Fruit fly (Drosophila melanogaster) whole organism, prepupa: Measurements from ENCODE around the gene CG14551.
A peak's percentile ranks its signal among the peaks of the same experiment; 100 is the strongest.

Source experiments
- Blimp-1 ChIP-seq: fragments of 200-800 bp; sonication (Bioruptor generic); optimal IDR thresholded peaks from 3 replicates; lab custom pipeline; 2017; ENCODE audit warnings: missing biosample characterization, missing genetic modification characterization, mild to moderate bottlenecking, moderate library complexity, missing genetic modification reagents
- CG10631 ChIP-seq: fragments of 200-800 bp; sonication (Bioruptor generic); optimal IDR thresholded peaks from 2 replicates; lab custom pipeline; 2016; ENCODE audit warnings: missing biosample characterization, missing genetic modification characterization
- CG11294 ChIP-seq: fragments of 200-800 bp; sonication (Bioruptor generic); IDR thresholded peaks from 2 replicates; pipeline ENCODE4 v1.3.6; 2022; ENCODE audit warnings: missing biosample characterization, missing genetic modification characterization
- CG11762 ChIP-seq: fragments of 200-800 bp; sonication (Bioruptor generic); optimal IDR thresholded peaks from 3 replicates; lab custom pipeline; 2016; ENCODE audit warnings: missing biosample characterization, missing genetic modification characterization; ENCODE audit not compliant: insufficient read depth
- CG15336 ChIP-seq: fragments of 200-800 bp; sonication (Bioruptor generic); IDR thresholded peaks from 2 replicates; pipeline ENCODE4 v1.3.6; 2022; ENCODE audit warnings: missing biosample characterization, missing genetic modification characterization
- CG1621 ChIP-seq: fragments of 200-800 bp; sonication (Bioruptor generic); optimal IDR thresholded peaks from 3 replicates; lab custom pipeline; 2018; ENCODE audit warnings: missing biosample characterization, mild to moderate bottlenecking, missing genetic modification characterization
- CG16779 ChIP-seq: fragments of 200-800 bp; sonication (Bioruptor generic); optimal IDR thresholded peaks from 3 replicates; lab custom pipeline; 2017; ENCODE audit warnings: missing biosample characterization, mild to moderate bottlenecking, missing genetic modification characterization
- CG31627 ChIP-seq: fragments of 200-800 bp; sonication (Bioruptor generic); optimal IDR thresholded peaks from 3 replicates; lab custom pipeline; 2016; ENCODE audit warnings: missing biosample characterization, missing genetic modification characterization
- CG32006 ChIP-seq: fragments of 200-800 bp; sonication (Bioruptor generic); optimal IDR thresholded peaks from 3 replicates; lab custom pipeline; 2017; ENCODE audit warnings: missing biosample characterization, mild to moderate bottlenecking, missing genetic modification characterization
- CG6163 ChIP-seq: fragments of 200-800 bp; sonication (Bioruptor generic); IDR thresholded peaks from 3 replicates; pipeline ENCODE4 v1.3.6; 2022; ENCODE audit warnings: missing biosample characterization, missing genetic modification characterization
- CG6276 ChIP-seq: fragments of 200-800 bp; sonication (Bioruptor generic); optimal IDR thresholded peaks from 2 replicates; lab custom pipeline; 2017; ENCODE audit warnings: missing biosample characterization, mild to moderate bottlenecking, missing genetic modification characterization
- CG6792 ChIP-seq: fragments of 200-800 bp; sonication (Bioruptor generic); optimal IDR thresholded peaks from 3 replicates; lab custom pipeline; 2016; ENCODE audit warnings: missing biosample characterization, missing genetic modification characterization
- CG6808 ChIP-seq: fragments of 200-800 bp; sonication (Bioruptor generic); optimal IDR thresholded peaks from 3 replicates; lab custom pipeline; 2017; ENCODE audit warnings: missing biosample characterization, missing genetic modification characterization, mild to moderate bottlenecking, moderate library complexity, missing genetic modification reagents
- CG6854 ChIP-seq: fragments of 200-800 bp; sonication (Bioruptor generic); optimal IDR thresholded peaks from 2 replicates; lab custom pipeline; 2017; ENCODE audit warnings: missing biosample characterization, mild to moderate bottlenecking, missing genetic modification characterization
- CG7368 ChIP-seq: fragments of 200-800 bp; sonication (Bioruptor generic); optimal IDR thresholded peaks from 3 replicates; lab custom pipeline; 2016; ENCODE audit warnings: missing biosample characterization, missing genetic modification characterization
- CG8119 ChIP-seq: fragments of 200-800 bp; sonication (Bioruptor generic); IDR thresholded peaks from 3 replicates; pipeline ENCODE4 v1.3.6; 2022; ENCODE audit warnings: missing biosample characterization, missing genetic modification characterization
- CG8319 ChIP-seq: fragments of 200-800 bp; sonication (Bioruptor generic); optimal IDR thresholded peaks from 3 replicates; lab custom pipeline; 2016; ENCODE audit warnings: missing biosample characterization, missing genetic modification characterization
- Eip75B ChIP-seq: fragments of 200-800 bp; sonication (Bioruptor generic); optimal IDR thresholded peaks from 3 replicates; lab custom pipeline; 2016; ENCODE audit warnings: missing biosample characterization, missing genetic modification characterization
- Eip78C ChIP-seq: fragments of 200-800 bp; sonication (Bioruptor generic); peaks from one replicate; lab custom pipeline; 2016; ENCODE audit warnings: missing biosample characterization, missing genetic modification characterization
- Eip93F ChIP-seq: fragments of 200-800 bp; sonication (Bioruptor generic); optimal IDR thresholded peaks from 2 replicates; lab custom pipeline; 2016; ENCODE audit warnings: missing biosample characterization, mild to moderate bottlenecking, missing genetic modification characterization
- Ets21C ChIP-seq: fragments of 200-800 bp; sonication (Bioruptor generic); optimal IDR thresholded peaks from 3 replicates; lab custom pipeline; 2016; ENCODE audit warnings: missing biosample characterization, missing genetic modification characterization
- Gug ChIP-seq: fragments of 200-800 bp; sonication (Bioruptor generic); IDR thresholded peaks from 2 replicates; pipeline ENCODE4 v1.3.6; 2022; ENCODE audit warnings: missing biosample characterization, missing genetic modification characterization
- Hr4 ChIP-seq: fragments of 200-800 bp; sonication (Bioruptor generic); optimal IDR thresholded peaks from 3 replicates; lab custom pipeline; 2016; ENCODE audit warnings: missing biosample characterization, missing genetic modification characterization
- Lpt ChIP-seq: fragments of 200-800 bp; sonication (Bioruptor generic); optimal IDR thresholded peaks from 3 replicates; lab custom pipeline; 2016; ENCODE audit warnings: missing biosample characterization, missing genetic modification characterization
- Met ChIP-seq: fragments of 200-800 bp; sonication (Bioruptor generic); optimal IDR thresholded peaks from 3 replicates; lab custom pipeline; 2016; ENCODE audit warnings: missing biosample characterization, missing genetic modification characterization
- OdsH ChIP-seq: fragments of 200-800 bp; sonication (Bioruptor generic); optimal IDR thresholded peaks from 3 replicates; lab custom pipeline; 2016; ENCODE audit warnings: missing biosample characterization, missing genetic modification characterization
- Smox ChIP-seq: fragments of 200-800 bp; sonication (Bioruptor generic); optimal IDR thresholded peaks from 3 replicates; lab custom pipeline; 2016; ENCODE audit warnings: missing biosample characterization, missing genetic modification characterization
- Sox102F ChIP-seq: fragments of 200-800 bp; sonication (Bioruptor generic); optimal IDR thresholded peaks from 2 replicates; lab custom pipeline; 2016; ENCODE audit warnings: missing biosample characterization, mild to moderate bottlenecking, missing genetic modification characterization
- Sox14 ChIP-seq: fragments of 200-800 bp; sonication (Bioruptor generic); optimal IDR thresholded peaks from 3 replicates; lab custom pipeline; 2016; ENCODE audit warnings: missing biosample characterization, missing genetic modification characterization
- Sox15 ChIP-seq: fragments of 200-800 bp; sonication (Bioruptor generic); optimal IDR thresholded peaks from 3 replicates; lab custom pipeline; 2016; ENCODE audit warnings: missing biosample characterization, missing genetic modification characterization
- achi ChIP-seq: fragments of 200-800 bp; sonication (Bioruptor generic); optimal IDR thresholded peaks from 3 replicates; lab custom pipeline; 2016; ENCODE audit warnings: missing biosample characterization, missing genetic modification characterization
- acj6 ChIP-seq: fragments of 200-800 bp; sonication (Bioruptor generic); optimal IDR thresholded peaks from 3 replicates; lab custom pipeline; 2016; ENCODE audit warnings: missing biosample characterization, missing genetic modification characterization
- cyc ChIP-seq: fragments of 200-800 bp; sonication (Bioruptor generic); optimal IDR thresholded peaks from 3 replicates; lab custom pipeline; 2016; ENCODE audit warnings: missing biosample characterization, missing genetic modification characterization
- dac ChIP-seq: fragments of 200-800 bp; sonication (Bioruptor generic); optimal IDR thresholded peaks from 2 replicates; lab custom pipeline; 2017; ENCODE audit warnings: missing biosample characterization, mild to moderate bottlenecking, missing genetic modification characterization
- dsx ChIP-seq: fragments of 200-800 bp; optimal IDR thresholded peaks from 3 replicates; lab custom pipeline; 2019; ENCODE audit warnings: missing biosample characterization, mild to moderate bottlenecking, missing genetic modification characterization, moderate library complexity; ENCODE audit not compliant: poor library complexity, severe bottlenecking
- eg ChIP-seq: fragments of 200-800 bp; sonication (Bioruptor generic); IDR thresholded peaks from 3 replicates; pipeline ENCODE4 v1.3.6; 2022; ENCODE audit warnings: missing biosample characterization, missing genetic modification characterization
- esn ChIP-seq: fragments of 200-800 bp; sonication (Bioruptor generic); optimal IDR thresholded peaks from 2 replicates; lab custom pipeline; 2016; ENCODE audit warnings: missing biosample characterization, mild to moderate bottlenecking, missing genetic modification characterization, moderate library complexity
- fd85E ChIP-seq: fragments of 200-800 bp; sonication (Bioruptor generic); optimal IDR thresholded peaks from 3 replicates; lab custom pipeline; 2016; ENCODE audit warnings: missing biosample characterization, missing genetic modification characterization
- fkh ChIP-seq: fragments of 200-800 bp; sonication (Bioruptor generic); optimal IDR thresholded peaks from 3 replicates; lab custom pipeline; 2017; ENCODE audit warnings: missing biosample characterization, mild to moderate bottlenecking, missing genetic modification characterization, moderate library complexity
- lz ChIP-seq: fragments of 200-800 bp; sonication (Bioruptor generic); optimal IDR thresholded peaks from 3 replicates; lab custom pipeline; 2016; ENCODE audit warnings: missing biosample characterization, missing genetic modification characterization
- net ChIP-seq: fragments of 200-800 bp; sonication (Bioruptor generic); optimal IDR thresholded peaks from 3 replicates; lab custom pipeline; 2016; ENCODE audit warnings: missing biosample characterization, missing genetic modification characterization
- salr ChIP-seq, 2 experiments: fragments of 200-800 bp; sonication (Bioruptor generic); optimal IDR thresholded peaks; 3 replicates each; lab custom pipeline; 2016 to 2018; ENCODE audit warnings: missing biosample characterization in 2 of 2, missing genetic modification characterization in 2 of 2, mild to moderate bottlenecking in 1 of 2
- spab ChIP-seq: fragments of 200-800 bp; sonication (Bioruptor generic); optimal IDR thresholded peaks from 2 replicates; lab custom pipeline; 2017; ENCODE audit warnings: missing biosample characterization, mild to moderate bottlenecking, missing genetic modification characterization, missing genetic modification reagents
- svp ChIP-seq: fragments of 200-800 bp; sonication (Bioruptor generic); peaks from one replicate; lab custom pipeline; 2016; ENCODE audit warnings: missing biosample characterization, missing genetic modification characterization
- vri ChIP-seq: fragments of 200-800 bp; sonication (Bioruptor generic); optimal IDR thresholded peaks from 3 replicates; lab custom pipeline; 2016; ENCODE audit warnings: missing biosample characterization, mild to moderate bottlenecking, missing genetic modification characterization

Gene CG14551

dm6 chr3R:26036153-26037144 lies 26.4 kb downstream of the CG14551 start (continued):
- TF ChIP-seq CG8319 (GFP tag; lab: Kevin White, UChicago) (peak; percentile 65), Smox (peak; percentile 89), CG16779 (tag; lab: Kevin White, UChicago) (peak; percentile 89), Met (peak; percentile 95), OdsH (GFP tag; lab: Kevin White, UChicago) (peak; percentile 87), dsx (peak; percentile 91), CG32006 (GFP tag; lab: Kevin White, UChicago) (peak; percentile 91), achi (GFP tag; lab: Kevin White, UChicago) (peak; percentile 91), Eip75B (GFP tag; lab: Kevin White, UChicago) (peak; percentile 92), esn (GFP tag; lab: Kevin White, UChicago) (peak; percentile 95), eg (GFP tag; lab: Robert Waterston, UW) (peak; percentile 57), svp (GFP tag; lab: Kevin White, UChicago) (peak; percentile 96), Sox102F (GFP tag; lab: Kevin White, UChicago) (peak; percentile 90), Ets21C (GFP tag; lab: Kevin White, UChicago) (peak; percentile 76), CG6792 (GFP tag; lab: Kevin White, UChicago) (peak; percentile 90), cyc (peak; percentile 82), CG6808 (GFP tag; lab: Kevin White, UChicago) (peak; percentile 96), CG6854 (peak; percentile 90), Lpt (GFP tag; lab: Kevin White, UChicago) (peak; percentile 68), Sox14 (GFP tag; lab: Kevin White, UChicago) (peak; percentile 90), CG7368 (GFP tag; lab: Kevin White, UChicago) (peak; percentile 76), CG6276 (GFP tag; lab: Kevin White, UChicago) (peak; percentile 87), fd85E (peak; percentile 55), acj6 (GFP tag; lab: Kevin White, UChicago) (peak; percentile 84), CG11294 (no peak), Gug (peak; percentile 49), CG6163 (peak; percentile 73), CG15336 (GFP tag; lab: Robert Waterston, UW) (peak; percentile 85), salr (GFP tag; optimal IDR thresholded peaks at IDR 0.05; lab: Kevin White, UChicago) (peak; percentile 60 to 85), Hr4 (GFP tag; lab: Kevin White, UChicago) (peak; percentile 83), Blimp-1 (GFP tag; lab: Kevin White, UChicago) (peak; percentile 84), CG10631 (GFP tag; lab: Kevin White, UChicago) (peak; percentile 86), lz (GFP tag; lab: Kevin White, UChicago) (peak; percentile 91), dac (GFP tag; lab: Kevin White, UChicago) (peak; percentile 61), CG11762 (peak; percentile 75), spab (GFP tag; lab: Kevin White, UChicago) (peak; percentile 93), net (GFP tag; lab: Kevin White, UChicago) (peak; percentile 86)

dm6 chr3R:26035369-26035656 lies 27.5 kb downstream of the CG14551 start:
- TF ChIP-seq acj6 (GFP tag; lab: Kevin White, UChicago) (no peak), eg (GFP tag; lab: Robert Waterston, UW) (no peak), CG6276 (GFP tag; lab: Kevin White, UChicago) (no peak), CG31627 (no peak), CG8119 (GFP tag; lab: Robert Waterston, UW) (no peak), Gug (no peak), CG1621 (tag; lab: Kevin White, UChicago) (no peak), Eip78C (GFP tag; lab: Kevin White, UChicago) (no peak), Sox15 (no peak), dsx (no peak), CG11762 (no peak), CG8319 (GFP tag; lab: Kevin White, UChicago) (no peak), CG7368 (GFP tag; lab: Kevin White, UChicago) (no peak), Eip93F (GFP tag; lab: Kevin White, UChicago) (no peak), fkh (GFP tag; lab: Kevin White, UChicago) (no peak), vri (GFP tag; lab: Kevin White, UChicago) (no peak), CG15336 (GFP tag; lab: Robert Waterston, UW) (no peak)
